Fruit fly (Drosophila melanogaster): ENCODE results near the gene Ubx.

Ubx gene

dm6 chr3R:16632698-16633097 lies 101.5 kb downstream of the Ubx start:
- no peak for TF ChIP-seq insv (optimal IDR thresholded peaks at IDR 0.05)
- no peak for TF ChIP-seq h (optimal IDR thresholded peaks at IDR 0.05)
- TF ChIP-seq Myc (optimal IDR thresholded peaks at IDR 0.05) = no peak
- no peak for TF ChIP-seq psq (optimal IDR thresholded peaks at IDR 0.05)
- TF ChIP-seq ttk (optimal IDR thresholded peaks at IDR 0.05) = no peak

DNA sequence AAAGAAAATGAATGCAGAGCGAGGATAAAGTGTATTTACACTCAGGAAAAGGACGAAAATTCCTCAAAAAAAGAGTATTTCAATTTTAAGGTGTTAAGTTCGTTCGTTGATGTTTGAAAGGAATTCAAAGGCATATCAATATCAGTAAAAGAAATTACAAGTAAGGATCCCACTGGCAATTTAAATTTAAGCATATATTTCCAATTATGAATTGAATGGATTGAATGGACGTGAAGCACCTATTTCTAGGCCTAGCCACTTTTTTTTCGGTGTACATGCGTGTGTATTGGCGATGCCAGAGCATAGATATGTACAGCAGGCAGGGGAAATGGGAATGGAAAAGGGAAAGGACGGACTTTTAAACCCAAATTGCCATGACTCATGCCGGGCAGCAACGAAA lies 103.7 kb downstream of the Ubx start:
- TF ChIP-seq Myc (optimal IDR thresholded peaks at IDR 0.05) (no peak), ttk (optimal IDR thresholded peaks at IDR 0.05) (no peak), Sin3A (optimal IDR thresholded peaks at IDR 0.05) (no peak), h (optimal IDR thresholded peaks at IDR 0.05) (no peak), psq (optimal IDR thresholded peaks at IDR 0.05) (no peak), insv (optimal IDR thresholded peaks at IDR 0.05) (no peak)

DNA sequence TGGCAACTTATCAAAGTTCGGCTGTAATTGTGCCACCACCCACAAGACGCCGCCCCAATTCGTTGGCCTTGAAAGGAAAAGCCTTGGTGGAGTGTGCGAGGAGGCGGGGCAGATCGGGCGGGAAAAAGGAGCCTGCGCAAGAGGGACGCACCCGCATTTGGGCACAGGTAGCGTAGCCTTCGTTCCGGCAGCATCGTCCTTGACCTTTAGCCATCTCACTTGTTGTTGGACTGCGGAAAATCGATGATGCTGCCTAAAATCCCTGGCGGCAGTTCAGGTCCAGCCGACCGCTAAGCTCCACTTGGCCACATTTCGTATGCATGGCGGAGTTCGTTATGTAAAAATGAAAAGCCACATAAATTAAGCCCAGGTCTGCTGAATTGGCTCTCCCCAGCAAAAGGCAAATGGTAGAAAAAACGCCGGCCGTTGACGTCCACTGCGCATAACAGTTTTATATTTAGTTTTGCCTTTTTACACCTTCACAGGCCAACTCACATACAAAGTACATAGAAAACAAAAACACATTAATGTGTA lies 107.3 kb downstream of the Ubx start:
- TF ChIP-seq Sin3A (optimal IDR thresholded peaks at IDR 0.05) (no peak), Myc (optimal IDR thresholded peaks at IDR 0.05) (no peak), ttk (optimal IDR thresholded peaks at IDR 0.05) (no peak), insv (optimal IDR thresholded peaks at IDR 0.05) (no peak), h (optimal IDR thresholded peaks at IDR 0.05) (no peak), psq (optimal IDR thresholded peaks at IDR 0.05) (no peak)

DNA sequence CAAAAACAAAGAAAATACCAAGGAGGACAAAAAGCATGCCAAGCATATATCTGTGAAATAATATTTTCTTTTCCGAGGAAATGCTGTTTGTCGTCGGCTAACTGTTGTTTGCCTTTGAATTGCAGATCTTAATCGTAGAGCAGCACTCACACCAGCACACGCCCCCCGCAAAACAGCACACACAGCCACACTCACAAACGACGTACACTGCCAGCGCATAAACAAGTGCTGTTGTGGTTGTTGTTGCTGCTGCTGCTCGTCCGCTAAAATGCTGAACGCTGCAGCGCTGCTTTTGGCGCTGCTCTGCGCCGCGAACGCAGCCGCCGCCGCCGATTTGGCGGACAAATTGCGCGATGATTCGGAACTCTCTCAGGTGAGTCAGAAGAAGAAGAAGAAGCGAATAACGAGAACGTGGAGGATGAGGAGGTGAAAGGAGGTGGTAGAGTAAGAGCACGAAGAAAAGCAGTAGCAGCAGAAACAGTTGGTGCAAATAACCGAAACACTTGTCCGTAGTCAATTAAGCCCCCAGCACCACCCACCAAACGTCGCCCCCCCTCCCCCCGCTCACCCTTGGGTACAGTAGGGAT lies 108.3 kb downstream of the Ubx start:
- TF ChIP-seq Myc (optimal IDR thresholded peaks at IDR 0.05) = no peak
- TF ChIP-seq insv (optimal IDR thresholded peaks at IDR 0.05) = no peak
- TF ChIP-seq Sin3A (optimal IDR thresholded peaks at IDR 0.05) = no peak
- TF ChIP-seq ttk (optimal IDR thresholded peaks at IDR 0.05) = no peak
- TF ChIP-seq h (optimal IDR thresholded peaks at IDR 0.05) = no peak

DNA sequence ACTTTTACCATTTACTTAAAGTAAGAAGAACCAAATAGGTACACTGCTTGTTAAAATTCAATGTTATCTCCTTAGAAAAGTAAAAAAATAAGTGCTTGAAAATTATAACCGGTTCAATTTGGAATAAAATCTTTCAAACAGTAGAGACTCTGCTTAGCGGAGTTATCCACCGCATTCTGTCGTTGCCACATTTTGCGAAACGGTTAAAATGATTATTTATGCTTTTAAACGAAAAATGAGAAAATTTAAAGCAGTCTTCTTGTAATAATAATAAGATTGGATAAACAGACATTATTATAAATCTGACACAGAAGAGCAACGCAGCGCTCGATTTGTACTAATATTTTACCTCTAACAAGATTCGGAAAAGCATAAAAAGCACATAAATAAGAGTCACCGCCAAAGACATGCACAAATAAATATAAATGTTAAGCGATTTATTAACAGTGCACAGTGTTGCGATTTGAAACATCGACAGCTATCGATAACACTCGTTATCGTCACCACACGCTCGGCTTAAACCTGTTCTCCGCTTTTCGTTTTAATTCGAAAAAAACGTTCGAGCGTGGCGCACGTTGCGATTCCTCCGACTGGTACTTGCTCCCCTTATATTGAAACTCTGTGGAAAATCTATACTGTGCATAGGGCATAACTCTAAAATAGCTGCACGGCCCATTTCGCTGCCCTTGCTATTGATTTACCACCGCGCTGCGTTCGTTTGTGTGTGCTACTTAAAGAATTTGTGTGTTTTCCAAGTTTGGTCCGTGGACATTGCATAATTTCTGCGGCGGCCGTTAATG lies 109.3 kb downstream of the Ubx start, which contains the start of gene Fas1:
Gene Fas1 (plus strand): TSS at position 489 of the 800 bp plus-strand sequence.
- TF ChIP-seq h (optimal IDR thresholded peaks at IDR 0.05) = no peak
- no peak for TF ChIP-seq Sin3A (optimal IDR thresholded peaks at IDR 0.05)
- TF ChIP-seq Myc (optimal IDR thresholded peaks at IDR 0.05) = no peak
- TF ChIP-seq ttk (optimal IDR thresholded peaks at IDR 0.05) = no peak
- TF ChIP-seq psq (optimal IDR thresholded peaks at IDR 0.05) = no peak
- TF ChIP-seq insv (optimal IDR thresholded peaks at IDR 0.05) = no peak

- TF ChIP-seq Sin3A (optimal IDR thresholded peaks at IDR 0.05) (no peak), insv (optimal IDR thresholded peaks at IDR 0.05) (no peak), psq (optimal IDR thresholded peaks at IDR 0.05) (no peak), h (optimal IDR thresholded peaks at IDR 0.05) (no peak), Myc (optimal IDR thresholded peaks at IDR 0.05) (no peak), ttk (optimal IDR thresholded peaks at IDR 0.05) (no peak)
Observed at dm6 chr3R:16624371-16624749, 109.9 kb downstream of the Ubx start, which contains the start of gene Ccdc114. Ccdc114 (minus strand) TSS chr3R:16624717.

dm6 chr3R:16620478-16620877 lies 113.7 kb downstream of the Ubx start, which contains the start of gene CG14893:
CG14893 (plus strand) TSS chr3R:16620778.
- TF ChIP-seq psq (optimal IDR thresholded peaks at IDR 0.05) = no peak
- no peak for TF ChIP-seq ttk (optimal IDR thresholded peaks at IDR 0.05)
- TF ChIP-seq insv (optimal IDR thresholded peaks at IDR 0.05) = no peak
- no peak for TF ChIP-seq Myc (optimal IDR thresholded peaks at IDR 0.05)
- no peak for TF ChIP-seq h (optimal IDR thresholded peaks at IDR 0.05)
- no peak for TF ChIP-seq Sin3A (optimal IDR thresholded peaks at IDR 0.05)

DNA sequence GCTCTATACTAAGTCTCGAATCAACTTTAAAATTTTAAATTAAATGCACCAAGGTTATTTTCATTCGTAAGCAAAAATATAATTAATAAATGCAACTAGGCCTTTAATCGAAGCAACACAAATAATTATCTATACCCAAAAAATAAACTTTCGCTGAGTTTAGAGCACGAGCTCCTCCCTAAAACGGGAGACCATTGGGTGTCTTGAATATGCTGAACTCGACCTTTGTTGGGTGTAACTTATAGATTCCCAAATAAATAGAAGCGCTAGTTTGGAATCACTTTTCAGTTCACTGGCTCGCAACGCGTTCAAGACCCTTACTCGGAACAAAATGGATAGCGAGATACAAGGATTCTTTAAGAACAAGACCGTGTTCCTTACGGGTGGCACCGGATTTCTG lies 116.6 kb downstream of the Ubx start, which contains the start of gene CG17560:
Gene CG17560 (plus strand): TSS at position 301 of the 400 bp plus-strand sequence.
- TF ChIP-seq Sin3A (optimal IDR thresholded peaks at IDR 0.05) (no peak), Myc (optimal IDR thresholded peaks at IDR 0.05) (no peak), insv (optimal IDR thresholded peaks at IDR 0.05) (no peak), psq (optimal IDR thresholded peaks at IDR 0.05) (no peak), ttk (optimal IDR thresholded peaks at IDR 0.05) (no peak), h (optimal IDR thresholded peaks at IDR 0.05) (no peak)

- TF ChIP-seq h (optimal IDR thresholded peaks at IDR 0.05) = no peak
Observed at dm6 chr3R:16615009-16615408, 119.2 kb downstream of the Ubx start, which contains the start of gene CG17562. CG17562 (plus strand) TSS chr3R:16615309.

- no peak for TF ChIP-seq h (optimal IDR thresholded peaks at IDR 0.05)
- TF ChIP-seq psq (optimal IDR thresholded peaks at IDR 0.05) = no peak
- no peak for TF ChIP-seq Sin3A (optimal IDR thresholded peaks at IDR 0.05)
- TF ChIP-seq insv (optimal IDR thresholded peaks at IDR 0.05) = no peak
- TF ChIP-seq Myc (optimal IDR thresholded peaks at IDR 0.05) = no peak
- no peak for TF ChIP-seq ttk (optimal IDR thresholded peaks at IDR 0.05)
Observed at dm6 chr3R:16614241-16614640, 120.0 kb downstream of the Ubx start, which contains the start of gene CG10340. CG10340 (minus strand) TSS chr3R:16614391.

DNA sequence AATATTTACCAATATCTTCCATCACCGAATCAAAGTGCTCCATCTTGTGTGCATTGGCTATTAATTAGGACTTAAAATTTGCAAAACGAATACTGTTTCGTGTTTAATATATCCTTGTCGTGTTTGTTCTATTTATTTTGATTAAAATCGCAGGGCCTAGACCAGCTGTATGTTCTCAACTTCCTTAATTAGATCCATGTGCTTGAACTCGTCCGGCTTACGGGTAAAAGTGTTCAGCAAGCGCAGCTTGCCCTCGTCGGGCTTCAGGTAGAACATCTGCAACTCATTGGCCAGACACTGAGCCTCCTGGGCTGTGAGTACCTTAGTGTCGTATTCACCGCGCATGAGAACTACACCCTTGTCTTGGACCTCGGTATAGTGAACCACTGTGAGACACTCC lies 120.9 kb downstream of the Ubx start, which contains the start of gene CG12783:
Gene CG12783 (minus strand): TSS at position 101 of the 400 bp plus-strand sequence.
- no peak for TF ChIP-seq ttk (optimal IDR thresholded peaks at IDR 0.05)
- TF ChIP-seq h (optimal IDR thresholded peaks at IDR 0.05) = no peak
- no peak for TF ChIP-seq psq (optimal IDR thresholded peaks at IDR 0.05)
- TF ChIP-seq insv (optimal IDR thresholded peaks at IDR 0.05) = no peak

dm6 chr3R:16611240-16611639 lies 123.0 kb downstream of the Ubx start:
- no peak for TF ChIP-seq ttk (optimal IDR thresholded peaks at IDR 0.05)
- no peak for TF ChIP-seq insv (optimal IDR thresholded peaks at IDR 0.05)
- no peak for TF ChIP-seq Sin3A (optimal IDR thresholded peaks at IDR 0.05)
- TF ChIP-seq Myc (optimal IDR thresholded peaks at IDR 0.05) = no peak

Measured in Kc167 (cell line).